Worm (Caenorhabditis elegans): ENCODE results near the gene fbxa-197.

- TF ChIP-seq hmg-4 (GFP tag; optimal IDR thresholded peaks at IDR 0.05) (no peak), B0310.2 (tag; optimal IDR thresholded peaks at IDR 0.05) (no peak), tra-4 (tag; optimal IDR thresholded peaks at IDR 0.05) (no peak), ama-1 (optimal IDR thresholded peaks at IDR 0.05) (no peak)
These were observed 29.2 kb downstream of the fbxa-197 start, which contains the start of gene nhr-213 for ce11 chrV:15896671-15897070.

All from whole organism, early embryonic.